Fruit fly (Drosophila melanogaster) whole organism, adult: ENCODE results near the gene Son.

ENCODE experiments used
- CG11617 ChIP-seq: fragments of 200-800 bp; sonication (Bioruptor generic); optimal IDR thresholded peaks from 2 replicates; lab custom pipeline; 2017; ENCODE audit warnings: mild to moderate bottlenecking, missing biosample characterization, missing genetic modification reagents, missing genetic modification characterization
- CG12768 ChIP-seq: fragments of 200-800 bp; sonication (Bioruptor generic); optimal IDR thresholded peaks from 2 replicates; lab custom pipeline; 2017; ENCODE audit warnings: missing biosample characterization, missing genetic modification characterization, mild to moderate bottlenecking, moderate library complexity, missing genetic modification reagents
- CG14711 ChIP-seq: fragments of 200-800 bp; sonication (Bioruptor generic); optimal IDR thresholded peaks from 2 replicates; lab custom pipeline; 2018; ENCODE audit warnings: missing biosample characterization, mild to moderate bottlenecking, missing genetic modification characterization, moderate library complexity
- CG1620 ChIP-seq: fragments of 200-800 bp; sonication (Bioruptor generic); optimal IDR thresholded peaks from 2 replicates; lab custom pipeline; 2016; ENCODE audit warnings: missing biosample characterization, missing genetic modification characterization
- CG33017 ChIP-seq: fragments of 200-800 bp; sonication (Bioruptor generic); optimal IDR thresholded peaks from 2 replicates; lab custom pipeline; 2018; ENCODE audit warnings: missing biosample characterization, mild to moderate bottlenecking, missing genetic modification characterization, moderate library complexity
- CG5204 ChIP-seq: fragments of 200-800 bp; sonication (Bioruptor generic); optimal IDR thresholded peaks from 2 replicates; lab custom pipeline; 2016; ENCODE audit warnings: missing biosample characterization, missing genetic modification characterization
- CG7045 ChIP-seq: fragments of 200-800 bp; sonication (Bioruptor generic); optimal IDR thresholded peaks from 2 replicates; lab custom pipeline; 2017; ENCODE audit warnings: missing biosample characterization, mild to moderate bottlenecking, missing genetic modification characterization
- CG7101 ChIP-seq: fragments of 200-800 bp; sonication (Bioruptor generic); optimal IDR thresholded peaks from 2 replicates; lab custom pipeline; 2018; ENCODE audit warnings: missing biosample characterization, mild to moderate bottlenecking, missing genetic modification characterization, moderate library complexity
- Clk ChIP-seq: fragments of 200-800 bp; sonication (Bioruptor generic); optimal IDR thresholded peaks from 2 replicates; lab custom pipeline; 2017; ENCODE audit warnings: missing biosample characterization, missing genetic modification characterization
- Crg-1 ChIP-seq: fragments of 200-800 bp; sonication (Bioruptor generic); optimal IDR thresholded peaks from 2 replicates; lab custom pipeline; 2016; ENCODE audit warnings: missing biosample characterization, missing genetic modification characterization
- Hr96 ChIP-seq: fragments of 200-800 bp; sonication (Bioruptor generic); optimal IDR thresholded peaks from 2 replicates; lab custom pipeline; 2016; ENCODE audit warnings: missing biosample characterization, missing genetic modification characterization
- Mnt ChIP-seq: fragments of 200-800 bp; sonication (Bioruptor generic); optimal IDR thresholded peaks from 2 replicates; lab custom pipeline; 2016; ENCODE audit warnings: missing biosample characterization, mild to moderate bottlenecking, missing genetic modification characterization
- bab1 ChIP-seq: fragments of 200-800 bp; sonication (Bioruptor generic); optimal IDR thresholded peaks from 3 replicates; lab custom pipeline; 2019; ENCODE audit warnings: missing biosample characterization, mild to moderate bottlenecking, missing genetic modification characterization, moderate library complexity
- cic ChIP-seq: fragments of 200-800 bp; sonication (Bioruptor generic); optimal IDR thresholded peaks from 2 replicates; lab custom pipeline; 2017; ENCODE audit warnings: missing biosample characterization, mild to moderate bottlenecking, missing genetic modification characterization, moderate library complexity
- cnc ChIP-seq, 2 experiments: fragments of >200 bp; optimal IDR thresholded peaks; 2 replicates each; lab custom pipeline; 2017
- kay ChIP-seq: fragments of 200-800 bp; sonication (Bioruptor generic); peaks from one replicate; lab custom pipeline; 2016; ENCODE audit warnings: missing biosample characterization, missing genetic modification characterization, borderline replicate concordance
- ovo ChIP-seq: fragments of 200-800 bp; sonication (Bioruptor generic); optimal IDR thresholded peaks from 2 replicates; lab custom pipeline; 2016; ENCODE audit warnings: missing biosample characterization, missing genetic modification characterization
- pad ChIP-seq: fragments of 200-800 bp; sonication (Bioruptor generic); optimal IDR thresholded peaks from 3 replicates; lab custom pipeline; 2017; ENCODE audit warnings: missing biosample characterization, missing genetic modification characterization, mild to moderate bottlenecking, moderate library complexity, missing genetic modification reagents
- tj ChIP-seq: fragments of 200-800 bp; sonication (Bioruptor generic); optimal IDR thresholded peaks from 3 replicates; lab custom pipeline; 2017; ENCODE audit warnings: missing biosample characterization, mild to moderate bottlenecking, missing genetic modification characterization, moderate library complexity
- toe ChIP-seq: fragments of 200-800 bp; sonication (Bioruptor generic); optimal IDR thresholded peaks from 2 replicates; lab custom pipeline; 2016; ENCODE audit warnings: missing biosample characterization, missing genetic modification characterization

Gene Son

DNA sequence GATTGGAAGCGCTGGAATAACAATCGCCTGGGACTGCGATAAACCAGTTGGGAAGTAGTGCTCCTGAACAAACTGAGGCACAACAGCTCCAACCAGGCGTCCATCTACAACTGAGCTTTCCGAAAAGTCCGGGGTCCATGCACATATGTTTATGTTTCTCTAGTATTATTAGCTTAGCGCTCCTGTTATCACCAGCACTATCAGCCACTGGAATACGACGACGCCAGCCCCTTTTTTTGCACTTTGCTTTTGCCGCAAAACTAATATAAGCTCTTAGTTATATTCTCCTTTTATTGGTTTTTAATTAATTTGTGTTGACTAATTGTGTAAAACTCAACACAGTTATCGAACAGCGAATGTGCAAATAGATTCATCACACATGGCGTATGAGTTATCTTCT, 6.3 kb upstream of the Son start, which contains the start of gene CG9396:
CG9396 (minus strand) TSS at position 101 of the 400 bp plus-strand sequence.
- TF ChIP-seq cic (GFP tag; lab: Kevin White, UChicago) (peak; percentile 85), tj (GFP tag; lab: Kevin White, UChicago) (no peak), Mnt (GFP tag; lab: Kevin White, UChicago) (peak; percentile 1), CG7101 (tag; lab: Kevin White, UChicago) (peak; percentile 10)

DNA sequence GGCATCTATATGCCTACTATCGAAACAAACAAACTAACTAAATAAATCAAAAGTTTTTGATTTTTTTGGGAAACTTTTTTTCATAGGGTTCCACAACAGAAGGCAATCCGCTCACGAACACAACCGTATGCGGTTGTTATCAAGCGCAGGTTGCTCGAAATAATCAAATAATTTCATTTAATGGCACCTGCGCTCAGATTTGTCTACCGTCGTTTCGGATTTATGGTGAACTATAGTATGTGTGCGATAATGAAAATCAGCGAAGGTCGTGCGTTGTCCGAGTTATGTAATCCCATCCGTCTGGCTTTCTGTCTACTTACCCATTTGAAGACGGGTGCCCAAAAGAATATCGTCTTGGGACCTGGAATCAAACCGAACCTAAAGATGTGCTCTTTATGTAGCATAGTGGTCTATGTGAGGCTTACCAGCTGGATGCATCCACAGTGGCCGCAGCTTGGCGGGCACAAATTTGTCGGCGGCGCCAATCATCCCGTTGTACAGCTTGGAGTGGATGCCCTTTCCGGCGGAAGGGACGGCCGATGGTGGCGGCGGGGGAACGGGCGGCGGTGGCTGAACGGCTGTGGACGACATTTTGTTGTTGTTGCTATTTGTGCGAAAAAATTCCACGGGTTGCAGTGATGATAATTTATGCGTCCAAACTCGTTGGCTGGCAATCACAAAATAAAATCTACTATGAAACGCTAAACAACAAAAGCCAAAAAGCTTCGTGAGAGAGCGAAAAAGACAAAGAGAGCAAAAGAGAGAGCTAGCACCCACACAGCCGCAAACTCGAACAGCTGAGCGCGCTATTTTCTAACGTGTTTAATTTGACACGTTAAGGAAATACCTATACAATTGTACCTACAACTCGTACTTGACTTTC, 4.7 kb upstream of the Son start:
- TF ChIP-seq cic (GFP tag; lab: Kevin White, UChicago) (peak; percentile 89), Clk (GFP tag; lab: Kevin White, UChicago) (no peak)

DNA sequence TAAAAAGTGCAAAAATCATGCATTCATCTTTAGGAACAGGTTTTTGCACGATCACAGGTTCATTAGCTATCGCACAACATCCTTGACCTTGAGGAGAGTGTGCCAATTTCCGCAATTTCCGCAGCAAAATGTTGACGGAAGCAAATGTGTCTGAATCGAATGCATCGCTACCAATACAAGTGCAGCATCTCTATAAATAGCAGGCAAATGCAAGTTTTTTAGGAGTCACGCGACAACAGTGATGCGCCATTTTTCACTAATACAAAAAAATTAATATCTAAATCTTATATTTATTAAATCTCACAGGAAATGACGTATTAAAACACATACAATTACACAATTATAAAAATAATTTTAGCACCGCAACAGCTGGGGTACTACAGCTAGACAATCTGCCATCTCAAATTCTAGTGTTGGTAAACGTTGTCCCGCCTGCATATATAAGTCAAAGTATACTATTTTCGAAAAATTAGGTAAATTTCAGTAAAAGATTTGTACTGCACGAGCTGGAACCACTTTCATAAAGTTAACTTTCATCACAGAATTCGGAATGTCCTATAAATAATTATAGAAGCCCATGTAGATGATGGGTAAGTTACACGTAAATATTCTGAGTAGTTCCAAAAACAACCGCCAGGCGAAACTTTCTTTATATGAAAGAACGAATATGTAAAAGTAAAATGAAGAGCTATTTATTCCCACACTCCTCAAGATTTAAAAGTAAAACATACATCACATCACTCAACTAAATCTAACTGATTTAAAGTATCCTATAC, 3.8 kb upstream of the Son start, which contains the start of gene CG9399:
CG9399 (minus strand) TSS at position 400 of the 776 bp plus-strand sequence.
- TF ChIP-seq Clk (GFP tag; lab: Kevin White, UChicago), result peak; percentile 97
- TF ChIP-seq ovo (GFP tag; lab: Kevin White, UChicago), result peak; percentile 93
- TF ChIP-seq CG5204 (GFP tag; lab: Kevin White, UChicago), result peak; percentile 98
- peak; percentile 99 for TF ChIP-seq CG1620 (GFP tag; lab: Kevin White, UChicago)
- TF ChIP-seq bab1, result peak; percentile 97
- peak; percentile 98 for TF ChIP-seq CG7045
- peak; percentile 95 for TF ChIP-seq tj (GFP tag; lab: Kevin White, UChicago)
- TF ChIP-seq Mnt (GFP tag; lab: Kevin White, UChicago), result peak; percentile 96
- TF ChIP-seq Hr96 (GFP tag; lab: Kevin White, UChicago), result peak; percentile 93
- peak; percentile 98 for TF ChIP-seq CG33017 (tag; lab: Kevin White, UChicago)
- TF ChIP-seq cic (GFP tag; lab: Kevin White, UChicago), result peak; percentile 78
- peak; percentile 99 for TF ChIP-seq CG11617 (GFP tag; lab: Kevin White, UChicago)
- no peak for TF ChIP-seq cnc (optimal IDR thresholded peaks at IDR 0.05; lab: Kevin White, UChicago)
- TF ChIP-seq CG7101 (tag; lab: Kevin White, UChicago), result peak; percentile 99
- peak; percentile 97 for TF ChIP-seq CG14711
- TF ChIP-seq kay (GFP tag; lab: Kevin White, UChicago), result no peak
- peak; percentile 97 for TF ChIP-seq toe
- TF ChIP-seq CG12768 (GFP tag; lab: Kevin White, UChicago), result peak; percentile 98
- TF ChIP-seq pad (GFP tag; lab: Kevin White, UChicago), result peak; percentile 92
- TF ChIP-seq Crg-1 (GFP tag; lab: Kevin White, UChicago), result peak; percentile 98

DNA sequence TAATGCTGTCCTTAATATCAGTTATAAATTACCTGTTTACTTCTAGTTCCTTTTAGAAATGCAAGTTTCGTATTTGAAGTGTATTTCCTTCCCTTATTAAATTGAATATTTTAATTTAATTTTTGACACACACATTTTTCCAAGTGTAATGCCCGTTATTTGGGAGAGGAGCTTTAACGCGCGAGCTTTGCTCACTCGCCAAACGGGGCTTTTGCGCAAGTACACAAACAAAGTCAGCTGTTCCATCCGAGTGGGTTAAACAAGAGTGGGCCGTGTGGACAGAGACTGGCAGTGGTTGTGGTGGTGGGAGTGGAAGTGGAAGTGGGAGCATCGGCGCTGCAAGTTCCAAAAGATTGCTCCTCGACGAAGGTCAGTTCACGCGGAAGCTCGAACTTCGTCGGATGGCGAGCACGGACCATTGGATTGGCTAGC, 3.3 kb downstream of the Son start, which contains the start of gene CG8301:
CG8301 (plus strand) TSS at position 218 of the 432 bp plus-strand sequence.
- TF ChIP-seq CG11617 (GFP tag; lab: Kevin White, UChicago) (peak; percentile 26), CG5204 (GFP tag; lab: Kevin White, UChicago) (no peak), cic (GFP tag; lab: Kevin White, UChicago) (peak; percentile 6), CG12768 (GFP tag; lab: Kevin White, UChicago) (peak; percentile 36), cnc (optimal IDR thresholded peaks at IDR 0.05; lab: Kevin White, UChicago) (no peak), CG7101 (tag; lab: Kevin White, UChicago) (peak; percentile 25), CG7045 (peak; percentile 22), Hr96 (GFP tag; lab: Kevin White, UChicago) (no peak), bab1 (peak; percentile 61), Mnt (GFP tag; lab: Kevin White, UChicago) (no peak), toe (no peak), CG1620 (GFP tag; lab: Kevin White, UChicago) (peak; percentile 0), kay (GFP tag; lab: Kevin White, UChicago) (no peak), ovo (GFP tag; lab: Kevin White, UChicago) (peak; percentile 97), pad (GFP tag; lab: Kevin White, UChicago) (no peak), CG33017 (tag; lab: Kevin White, UChicago) (peak; percentile 29), CG14711 (peak; percentile 6), Crg-1 (GFP tag; lab: Kevin White, UChicago) (no peak), tj (GFP tag; lab: Kevin White, UChicago) (peak; percentile 26), Clk (GFP tag; lab: Kevin White, UChicago) (no peak)

DNA sequence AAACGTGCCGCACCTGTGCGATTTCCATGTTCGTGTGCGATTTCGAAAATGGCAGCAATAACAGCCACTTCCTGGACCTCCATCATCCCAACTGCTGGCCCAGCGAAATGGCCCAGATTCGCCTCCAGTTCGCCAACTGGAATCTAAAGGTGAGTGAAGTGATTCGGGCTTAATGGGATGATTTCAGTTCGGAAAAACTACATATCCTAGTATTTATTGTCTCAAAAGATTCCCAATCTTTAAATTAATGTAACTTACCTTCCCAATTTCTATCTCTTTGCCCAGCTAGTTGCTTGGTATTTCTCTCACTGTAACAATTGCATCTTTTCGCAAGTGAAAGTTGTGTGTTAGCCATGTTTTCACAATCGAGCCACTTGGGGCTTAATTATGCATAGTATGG, 4.1 kb downstream of the Son start:
- TF ChIP-seq CG14711 (no peak), ovo (GFP tag; lab: Kevin White, UChicago) (no peak), CG7045 (no peak)

DNA sequence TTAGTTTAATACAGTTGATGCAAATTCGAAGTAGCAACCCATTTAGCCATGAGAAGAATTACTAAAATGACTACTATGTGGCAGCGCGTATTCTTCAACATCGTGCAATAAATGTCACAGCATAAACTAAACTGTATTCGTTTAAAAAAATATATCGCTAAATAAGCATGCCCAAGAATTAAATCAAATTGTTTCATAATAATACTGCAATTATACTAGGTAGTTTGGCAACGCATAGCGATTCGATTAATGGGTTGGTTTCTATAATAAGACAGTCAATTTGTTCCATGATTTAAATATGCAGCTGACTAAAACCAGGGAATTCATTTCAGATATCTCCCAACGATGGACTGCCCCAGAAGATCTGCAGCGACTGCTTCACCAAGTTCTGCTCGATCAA, 5.3 kb downstream of the Son start, which contains the start of gene CG33654:
CG33654 (minus strand) TSS at position 101 of the 400 bp plus-strand sequence.
- TF ChIP-seq CG5204 (GFP tag; lab: Kevin White, UChicago) (no peak), Hr96 (GFP tag; lab: Kevin White, UChicago) (no peak), CG1620 (GFP tag; lab: Kevin White, UChicago) (no peak), CG12768 (GFP tag; lab: Kevin White, UChicago) (no peak), Mnt (GFP tag; lab: Kevin White, UChicago) (no peak), pad (GFP tag; lab: Kevin White, UChicago) (no peak), ovo (GFP tag; lab: Kevin White, UChicago) (no peak), kay (GFP tag; lab: Kevin White, UChicago) (no peak), cic (GFP tag; lab: Kevin White, UChicago) (no peak), CG14711 (no peak), tj (GFP tag; lab: Kevin White, UChicago) (no peak)
